Worm (Caenorhabditis elegans): ENCODE results near the gene sdc-1.

Gene sdc-1

ce11 chrX:16331425-16331824, 55.9 kb downstream of the sdc-1 start:
- TF ChIP-seq hmg-1.2 (GFP tag; IDR thresholded peaks at IDR 0.05) (peak; percentile 96), nhr-120 (GFP tag; IDR thresholded peaks at IDR 0.05) (no peak)

DNA sequence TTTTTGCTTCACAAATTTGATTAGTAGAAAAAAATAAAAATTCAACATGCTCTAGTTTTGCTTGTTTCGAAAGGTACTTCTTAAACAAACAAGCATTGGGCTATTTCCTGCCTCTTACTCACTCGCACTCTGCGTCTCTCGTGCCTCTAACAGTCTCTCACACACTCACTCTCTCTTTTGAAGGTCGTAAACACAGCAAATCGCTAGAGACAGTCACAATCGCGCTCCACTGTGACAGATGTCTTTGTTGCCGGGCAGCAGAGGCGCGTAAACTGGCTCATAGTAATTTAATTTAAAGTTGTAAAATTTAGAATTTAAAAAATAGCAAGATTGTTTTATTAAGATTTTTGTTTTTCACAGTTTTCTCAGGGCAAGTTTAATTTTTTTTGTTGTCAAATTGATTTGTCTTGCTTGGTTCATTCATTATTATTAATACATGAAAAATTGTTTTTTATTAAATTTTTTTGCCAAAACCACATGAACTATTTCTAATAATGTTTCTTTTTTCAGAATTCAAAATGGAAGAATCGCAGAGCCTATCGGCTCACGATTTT, 56.4 kb downstream of the sdc-1 start, which contains the start of gene taf-3:
Gene taf-3 (plus strand): TSS at position 504 of the 554 bp plus-strand sequence.
- TF ChIP-seq mcd-1 (GFP tag; IDR thresholded peaks at IDR 0.05) (peak; percentile 47; the same call in 1 of the 2 replicates), dox-1 (GFP tag; IDR thresholded peaks at IDR 0.05) (peak; percentile 38; the same call in 1 of the 2 replicates), hmg-1.2 (GFP tag; IDR thresholded peaks at IDR 0.05) (peak; percentile 85), B0336.3 (GFP tag; IDR thresholded peaks at IDR 0.05) (no peak), ZK185.1 (tag; optimal IDR thresholded peaks at IDR 0.05; ENCODE audit: poor library complexity, severe bottlenecking) (no peak), sptf-2 (GFP tag; optimal IDR thresholded peaks at IDR 0.05) (no peak), mes-4 (tag; optimal IDR thresholded peaks at IDR 0.05) (no peak), aptf-3 (GFP tag; IDR thresholded peaks at IDR 0.05) (no peak), mel-28 (tag; optimal IDR thresholded peaks at IDR 0.05; ENCODE audit: borderline replicate concordance) (no peak), Y53G8AR.9 (GFP tag; conservative IDR thresholded peaks at IDR 0.05) (0 out of 2 replicates have a peak, but pooled peaks have one; percentile 11), dpl-1 (GFP tag; optimal IDR thresholded peaks at IDR 0.05) (no peak), attf-5 (GFP tag; optimal IDR thresholded peaks at IDR 0.05) (peak; percentile 14), lin-26 (GFP tag; IDR thresholded peaks at IDR 0.05) (0 out of 2 replicates have a peak, but pooled peaks have one; percentile 21), F57C9.4 (tag; optimal IDR thresholded peaks at IDR 0.05) (no peak), akir-1 (GFP tag; optimal IDR thresholded peaks at IDR 0.05) (no peak), ztf-26 (tag; optimal IDR thresholded peaks at IDR 0.05) (no peak), nfyb-1 (GFP tag; IDR thresholded peaks at IDR 0.05) (no peak), snpc-4 (GFP tag; optimal IDR thresholded peaks at IDR 0.05) (no peak), snpc-4 (tag; optimal IDR thresholded peaks at IDR 0.05) (peak in 1 of 4 experiments; percentile 26), nhr-80 (tag; optimal IDR thresholded peaks at IDR 0.05) (peak; percentile 47), ceh-27 (GFP tag; optimal IDR thresholded peaks at IDR 0.05) (peak; percentile 51), atf-7 (tag; optimal IDR thresholded peaks at IDR 0.05) (no peak), K12H6.12 (tag; optimal IDR thresholded peaks at IDR 0.05) (no peak), sea-2 (GFP tag; IDR thresholded peaks at IDR 0.05) (no peak)
